Fruit fly (Drosophila melanogaster): ENCODE measurements around the gene naz.
A peak's percentile ranks its signal among the peaks of the same experiment; 100 is the strongest.

naz gene

dm6 chr3R:18310766-18311367 lies 17.9 kb downstream of the naz start:
- no peak for TF ChIP-seq CG8478 (optimal IDR thresholded peaks at IDR 0.05)
- TF ChIP-seq CTCF (optimal IDR thresholded peaks at IDR 0.05): no peak

dm6 chr3R:18309910-18310309 lies 18.8 kb downstream of the naz start:
- TF ChIP-seq CTCF (optimal IDR thresholded peaks at IDR 0.05) (no peak), CG8478 (optimal IDR thresholded peaks at IDR 0.05) (no peak)

dm6 chr3R:18302749-18303148 lies 26.0 kb downstream of the naz start, which contains the start of gene CG7126:
Gene CG7126 (minus strand): TSS chr3R:18302849.
- TF ChIP-seq CG8478 (optimal IDR thresholded peaks at IDR 0.05) (no peak), CTCF (optimal IDR thresholded peaks at IDR 0.05) (no peak)

- TF ChIP-seq CG8478 (optimal IDR thresholded peaks at IDR 0.05) (no peak), CTCF (optimal IDR thresholded peaks at IDR 0.05) (no peak)
Measured at dm6 chr3R:18301569-18301968, 27.2 kb downstream of the naz start, which contains the start of gene Polr1E. Gene Polr1E (minus strand): TSS chr3R:18301728.

dm6 chr3R:18298900-18299321 lies 29.8 kb downstream of the naz start, which contains the start of gene Dlc90F:
Gene Dlc90F (plus strand): TSS chr3R:18299229.
- TF ChIP-seq CG8478 (optimal IDR thresholded peaks at IDR 0.05): no peak
- TF ChIP-seq CTCF (optimal IDR thresholded peaks at IDR 0.05): no peak

- TF ChIP-seq CTCF (optimal IDR thresholded peaks at IDR 0.05) (no peak), CG8478 (optimal IDR thresholded peaks at IDR 0.05) (no peak)
Measured at dm6 chr3R:18298298-18298899, 30.3 kb downstream of the naz start.

- TF ChIP-seq CG8478 (optimal IDR thresholded peaks at IDR 0.05) (no peak), CTCF (optimal IDR thresholded peaks at IDR 0.05) (no peak)
Measured at dm6 chr3R:18297444-18298297, 31.1 kb downstream of the naz start.

- TF ChIP-seq CG8478 (optimal IDR thresholded peaks at IDR 0.05) (no peak), CTCF (optimal IDR thresholded peaks at IDR 0.05) (no peak)
Measured at dm6 chr3R:18296737-18297136, 32.0 kb downstream of the naz start.

- TF ChIP-seq CTCF (optimal IDR thresholded peaks at IDR 0.05) (no peak), CG8478 (optimal IDR thresholded peaks at IDR 0.05) (no peak)
Measured at dm6 chr3R:18296084-18296483, 32.7 kb downstream of the naz start.

- TF ChIP-seq CTCF (optimal IDR thresholded peaks at IDR 0.05) (no peak), CG8478 (optimal IDR thresholded peaks at IDR 0.05) (no peak)
Measured at dm6 chr3R:18295262-18295944, 33.3 kb downstream of the naz start.

- TF ChIP-seq CG8478 (optimal IDR thresholded peaks at IDR 0.05): no peak
- TF ChIP-seq CTCF (optimal IDR thresholded peaks at IDR 0.05): no peak
Measured at dm6 chr3R:18294488-18294887, 34.3 kb downstream of the naz start.

dm6 chr3R:18292371-18292770 lies 36.4 kb downstream of the naz start:
- TF ChIP-seq CTCF (optimal IDR thresholded peaks at IDR 0.05) (no peak), CG8478 (optimal IDR thresholded peaks at IDR 0.05) (no peak)

dm6 chr3R:18291831-18292230 lies 36.9 kb downstream of the naz start:
- TF ChIP-seq CG8478 (optimal IDR thresholded peaks at IDR 0.05) (no peak), CTCF (optimal IDR thresholded peaks at IDR 0.05) (no peak)

dm6 chr3R:18288677-18289076 lies 40.1 kb downstream of the naz start, which contains the start of gene CG7131:
Gene CG7131 (minus strand): TSS chr3R:18288777.
- TF ChIP-seq CG8478 (optimal IDR thresholded peaks at IDR 0.05): no peak
- no peak for TF ChIP-seq CTCF (optimal IDR thresholded peaks at IDR 0.05)

dm6 chr3R:18283441-18283840 lies 45.3 kb downstream of the naz start, which contains the start of the genes CG14312 and CG8064:
Gene CG14312 (minus strand): TSS chr3R:18283528.
Gene CG8064 (plus strand): TSS chr3R:18283660.
- TF ChIP-seq CG8478 (optimal IDR thresholded peaks at IDR 0.05) (no peak), CTCF (optimal IDR thresholded peaks at IDR 0.05) (peak; percentile 42)

All from S2 (cell line).